Worm (Caenorhabditis elegans) whole organism, L1 larva: ENCODE results near the gene timm-17B.2.

Experiments used
- C04F5.9 ChIP-seq: sonication (generic microtip); optimal IDR thresholded peaks from 2 replicates; lab custom pipeline; 2016; ENCODE audit warnings: missing genetic modification characterization, missing compliant biosample characterization
- C16A3.4 ChIP-seq: fragments of 150-350 bp; optimal IDR thresholded peaks from 2 replicates; lab custom pipeline; 2014; ENCODE audit warnings: missing biosample characterization, missing genetic modification characterization
- Y116A8C.19 ChIP-seq: sonication (generic microtip); optimal IDR thresholded peaks from 2 replicates; lab custom pipeline; 2016; ENCODE audit warnings: missing compliant biosample characterization, missing genetic modification characterization, borderline replicate concordance
- alr-1 ChIP-seq: fragments of 200-800 bp; sonication (Bioruptor generic); optimal IDR thresholded peaks from 2 replicates; lab custom pipeline; 2018; ENCODE audit warnings: borderline replicate concordance, mild to moderate bottlenecking, missing genetic modification characterization, missing compliant biosample characterization
- aly-2 ChIP-seq: fragments of 150-350 bp; optimal IDR thresholded peaks from 2 replicates; lab custom pipeline; 2014; ENCODE audit warnings: missing biosample characterization, missing genetic modification characterization
- ama-1 ChIP-seq: fragments of 150-350 bp; optimal IDR thresholded peaks from 2 replicates; lab custom pipeline; 2014
- blmp-1 ChIP-seq: fragments of 150-350 bp; optimal IDR thresholded peaks from 2 replicates; lab custom pipeline; 2014; ENCODE audit warnings: missing biosample characterization, missing genetic modification characterization
- ceh-8 ChIP-seq: fragments of 200-800 bp; sonication (Bioruptor generic); optimal IDR thresholded peaks from 2 replicates; lab custom pipeline; 2018; ENCODE audit warnings: mild to moderate bottlenecking, missing genetic modification characterization, moderate library complexity, missing compliant biosample characterization
- ceh-82 ChIP-seq, 3 experiments: fragments of 150-350 bp in 1 of 3; sonication (generic microtip) in 2 of 3; optimal IDR thresholded peaks; 2 replicates each; lab custom pipeline; 2014 to 2017; ENCODE audit warnings: missing biosample characterization in 3 of 3, missing genetic modification characterization in 3 of 3
- ceh-88 ChIP-seq: fragments of 200-800 bp; sonication (Bioruptor generic); IDR thresholded peaks from 2 replicates; pipeline ENCODE4 v1.3.6; 2022; ENCODE audit warnings: missing genetic modification characterization, missing compliant biosample characterization
- dpl-1 ChIP-seq, 3 experiments: fragments of 150-350 bp in 2 of 3; sonication (generic microtip) in 1 of 3; optimal IDR thresholded peaks; 2 replicates each; lab custom pipeline; 2014 to 2017; ENCODE audit warnings: missing biosample characterization in 3 of 3, missing genetic modification characterization in 3 of 3, missing genetic modification reagents in 3 of 3
- egl-13 ChIP-seq: sonication (generic microtip); optimal IDR thresholded peaks from 2 replicates; lab custom pipeline; 2016; ENCODE audit warnings: missing genotype, missing genetic modification reagents, missing genetic modification characterization, missing compliant biosample characterization
- egl-27 ChIP-seq, 2 experiments: fragments of 150-350 bp in 1 of 2; sonication (generic microtip); optimal IDR thresholded peaks; 3 replicates each; lab custom pipeline; 2017 to 2018; ENCODE audit warnings: missing biosample characterization in 2 of 2, missing genetic modification characterization in 2 of 2, missing genetic modification reagents in 2 of 2
- elt-2 ChIP-seq: sonication (generic microtip); optimal IDR thresholded peaks from 2 replicates; lab custom pipeline; 2016; ENCODE audit warnings: missing genetic modification characterization, mild to moderate bottlenecking, inconsistent platforms, missing compliant biosample characterization, missing genetic modification reagents
- elt-3 ChIP-seq, 6 experiments: fragments of 150-350 bp in 1 of 6; sonication (generic microtip); optimal IDR thresholded peaks; 2 replicates each; lab custom pipeline; 2017 to 2018; ENCODE audit warnings: missing biosample characterization in 6 of 6, missing genetic modification characterization in 6 of 6, inconsistent platforms in 1 of 6
- ets-5 ChIP-seq: fragments of 200-800 bp; sonication (Bioruptor generic); IDR thresholded peaks from 2 replicates; pipeline ENCODE4 v1.3.6; 2022; ENCODE audit warnings: missing genetic modification characterization, missing compliant biosample characterization
- fkh-10 ChIP-seq: sonication (generic microtip); optimal IDR thresholded peaks from 2 replicates; lab custom pipeline; 2017; ENCODE audit warnings: missing biosample characterization, missing genetic modification reagents, missing genetic modification characterization
- fos-1 ChIP-seq: fragments of 150-350 bp; optimal IDR thresholded peaks from 2 replicates; lab custom pipeline; 2014; ENCODE audit warnings: missing biosample characterization, missing genetic modification characterization
- grh-1 ChIP-seq: fragments of 200-800 bp; sonication (Bioruptor generic); IDR thresholded peaks from 2 replicates; pipeline ENCODE4 v1.3.6; 2022; ENCODE audit warnings: missing genetic modification reagents, missing genetic modification characterization, missing compliant biosample characterization
- hlh-4 ChIP-seq: sonication (generic microtip); optimal IDR thresholded peaks from 2 replicates; lab custom pipeline; 2016; ENCODE audit warnings: mild to moderate bottlenecking, missing genetic modification characterization, missing compliant biosample characterization
- irx-1 ChIP-seq: sonication (generic microtip); optimal IDR thresholded peaks from 2 replicates; lab custom pipeline; 2016; ENCODE audit warnings: missing genetic modification characterization, missing compliant biosample characterization
- lin-13 ChIP-seq: fragments of 150-350 bp; optimal IDR thresholded peaks from 2 replicates; lab custom pipeline; 2014; ENCODE audit warnings: missing biosample characterization, missing genetic modification reagents, missing genetic modification characterization
- lin-14 ChIP-seq: fragments of 200-800 bp; sonication (Bioruptor generic); optimal IDR thresholded peaks from 2 replicates; lab custom pipeline; 2018; ENCODE audit warnings: mild to moderate bottlenecking, missing genetic modification characterization, moderate library complexity, missing compliant biosample characterization
- lin-35 ChIP-seq, 2 experiments: fragments of 150-350 bp; optimal IDR thresholded peaks; 2 replicates each; lab custom pipeline; 2014; ENCODE audit warnings: missing biosample characterization in 2 of 2, missing genetic modification characterization in 2 of 2, missing genetic modification reagents in 2 of 2
- lir-3 ChIP-seq: sonication (generic microtip); optimal IDR thresholded peaks from 2 replicates; lab custom pipeline; 2016; ENCODE audit warnings: mild to moderate bottlenecking, missing genetic modification characterization, moderate library complexity, missing compliant biosample characterization; ENCODE audit not compliant: poor library complexity
- mab-9 ChIP-seq: fragments of 200-800 bp; sonication (Bioruptor generic); IDR thresholded peaks from 2 replicates; pipeline ENCODE4 v1.3.6; 2022; ENCODE audit warnings: missing genetic modification reagents, missing genetic modification characterization, missing compliant biosample characterization
- mef-2 ChIP-seq: fragments of 150-350 bp; optimal IDR thresholded peaks from 2 replicates; lab custom pipeline; 2014; ENCODE audit warnings: missing biosample characterization, missing genetic modification characterization
- mep-1 ChIP-seq: fragments of 150-350 bp; optimal IDR thresholded peaks from 2 replicates; lab custom pipeline; 2014; ENCODE audit warnings: missing biosample characterization, missing genetic modification characterization
- nhr-12 ChIP-seq: sonication (generic microtip); optimal IDR thresholded peaks from 2 replicates; lab custom pipeline; 2017; ENCODE audit warnings: missing biosample characterization, missing genetic modification characterization
- nhr-20 ChIP-seq: sonication (generic microtip); optimal IDR thresholded peaks from 2 replicates; lab custom pipeline; 2016; ENCODE audit warnings: mild to moderate bottlenecking, missing genetic modification characterization, missing compliant biosample characterization
- nhr-237 ChIP-seq: fragments of 150-350 bp; optimal IDR thresholded peaks from 2 replicates; lab custom pipeline; 2014; ENCODE audit warnings: missing biosample characterization, missing genetic modification characterization
- nhr-28 ChIP-seq: fragments of 150-350 bp; optimal IDR thresholded peaks from 2 replicates; lab custom pipeline; 2014; ENCODE audit warnings: missing biosample characterization, missing genetic modification characterization
- nhr-47 ChIP-seq: sonication (generic microtip); optimal IDR thresholded peaks from 2 replicates; lab custom pipeline; 2016; ENCODE audit warnings: mild to moderate bottlenecking, missing genetic modification characterization, moderate library complexity, missing compliant biosample characterization
- nhr-71 ChIP-seq: sonication (generic microtip); optimal IDR thresholded peaks from 2 replicates; lab custom pipeline; 2016; ENCODE audit warnings: mild to moderate bottlenecking, missing genetic modification characterization, moderate library complexity, missing compliant biosample characterization
- nhr-84 ChIP-seq: sonication (generic microtip); optimal IDR thresholded peaks from 2 replicates; lab custom pipeline; 2017; ENCODE audit warnings: missing biosample characterization, missing genetic modification characterization
- nhr-85 ChIP-seq: sonication (generic microtip); peaks from one replicate; lab custom pipeline; 2016; ENCODE audit warnings: missing genetic modification characterization, inconsistent platforms, missing compliant biosample characterization
- pag-3 ChIP-seq: sonication (generic microtip); optimal IDR thresholded peaks from 2 replicates; lab custom pipeline; 2017; ENCODE audit warnings: missing genetic modification characterization, mild to moderate bottlenecking, missing compliant biosample characterization, antibody characterized with exemption, borderline replicate concordance; ENCODE audit not compliant: insufficient read depth
- pqm-1 ChIP-seq: sonication (generic microtip); optimal IDR thresholded peaks from 3 replicates; lab custom pipeline; 2017; ENCODE audit warnings: missing biosample characterization, missing genetic modification characterization
- rnt-1 ChIP-seq: sonication (generic microtip); optimal IDR thresholded peaks from 2 replicates; lab custom pipeline; 2016; ENCODE audit warnings: mild to moderate bottlenecking, missing genetic modification characterization, moderate library complexity, missing compliant biosample characterization
- skn-1 ChIP-seq: fragments of 150-350 bp; optimal IDR thresholded peaks from 2 replicates; lab custom pipeline; 2014; ENCODE audit warnings: missing biosample characterization, missing genetic modification characterization
- snpc-4 ChIP-seq: fragments of 150-350 bp; optimal IDR thresholded peaks from 2 replicates; lab custom pipeline; 2014; ENCODE audit warnings: missing biosample characterization, missing genetic modification characterization
- snu-23 ChIP-seq: sonication (generic microtip); optimal IDR thresholded peaks from 2 replicates; lab custom pipeline; 2016; ENCODE audit warnings: missing genetic modification characterization, missing compliant biosample characterization
- sox-4 ChIP-seq: sonication (generic microtip); optimal IDR thresholded peaks from 2 replicates; lab custom pipeline; 2016; ENCODE audit warnings: missing genetic modification characterization, missing compliant biosample characterization
- sptf-1 ChIP-seq: fragments of 150-350 bp; optimal IDR thresholded peaks from 2 replicates; lab custom pipeline; 2014; ENCODE audit warnings: missing biosample characterization, missing genetic modification characterization
- sup-37 ChIP-seq: fragments of 200-800 bp; sonication (Bioruptor generic); optimal IDR thresholded peaks from 2 replicates; lab custom pipeline; 2018; ENCODE audit warnings: mild to moderate bottlenecking, missing genetic modification characterization, missing compliant biosample characterization
- unc-130 ChIP-seq: fragments of 150-350 bp; optimal IDR thresholded peaks from 2 replicates; lab custom pipeline; 2017; ENCODE audit warnings: missing biosample characterization, missing genetic modification characterization, inconsistent platforms
- unc-30 ChIP-seq: sonication (generic microtip); optimal IDR thresholded peaks from 2 replicates; lab custom pipeline; 2017; ENCODE audit warnings: missing biosample characterization, missing genetic modification characterization
- unc-86 ChIP-seq: sonication (generic microtip); optimal IDR thresholded peaks from 2 replicates; lab custom pipeline; 2016; ENCODE audit warnings: missing genetic modification characterization, missing compliant biosample characterization
- unc-98 ChIP-seq: fragments of 200-800 bp; sonication (Bioruptor generic); IDR thresholded peaks from 2 replicates; pipeline ENCODE4 v1.3.6; 2022; ENCODE audit warnings: missing genetic modification characterization, missing compliant biosample characterization
- vab-15 ChIP-seq: sonication (generic microtip); optimal IDR thresholded peaks from 2 replicates; lab custom pipeline; 2017; ENCODE audit warnings: missing genotype, mild to moderate bottlenecking, missing genetic modification characterization, missing compliant biosample characterization
- zag-1 ChIP-seq: fragments of 150-350 bp; optimal IDR thresholded peaks from 2 replicates; lab custom pipeline; 2014; ENCODE audit warnings: missing biosample characterization, missing genetic modification characterization
- ztf-11 ChIP-seq, 2 experiments: sonication (generic microtip); optimal IDR thresholded peaks; 2 replicates each; lab custom pipeline; 2016 to 2017; ENCODE audit warnings: missing genetic modification characterization in 2 of 2, missing biosample characterization in 1 of 2, missing compliant biosample characterization in 1 of 2

The timm-17B.2 gene

ce11 chrIV:8375381-8375780 is 21.1 kb upstream of the timm-17B.2 start (continued):
- TF ChIP-seq nhr-237 (tag; lab: Kevin White, UChicago) (peak; percentile 56), pag-3 (tag; lab: Kevin White, UChicago) (no peak), sox-4 (tag; lab: Kevin White, UChicago) (peak; percentile 50), egl-27 (tag; optimal IDR thresholded peaks at IDR 0.05; lab: Kevin White, UChicago) (peak in 1 of 2 experiments; percentile 2), ceh-8 (GFP tag; lab: Kevin White, UChicago) (no peak), grh-1 (GFP tag; lab: Robert Waterston, UW) (0 out of 2 replicates have a peak, but pooled peaks have one; percentile 11), unc-86 (tag; lab: Kevin White, UChicago) (peak; percentile 25), blmp-1 (tag; lab: Kevin White, UChicago) (peak; percentile 44), nhr-12 (no peak), sup-37 (GFP tag; lab: Kevin White, UChicago) (no peak), snpc-4 (peak; percentile 51), alr-1 (tag; lab: Kevin White, UChicago) (no peak), lin-14 (GFP tag; lab: Kevin White, UChicago) (peak; percentile 83), nhr-20 (tag; lab: Kevin White, UChicago) (peak; percentile 91), dpl-1 (GFP tag; optimal IDR thresholded peaks at IDR 0.05; lab: Kevin White, UChicago) (peak; percentile 59 to 67 (median 65)), C16A3.4 (tag; lab: Kevin White, UChicago) (peak; percentile 87), zag-1 (tag; lab: Kevin White, UChicago) (no peak), fkh-10 (GFP tag; lab: Kevin White, UChicago) (no peak), ceh-88 (GFP tag; lab: Robert Waterston, UW) (peak; percentile 63), nhr-71 (peak; percentile 91), aly-2 (tag; lab: Kevin White, UChicago) (peak; percentile 79), irx-1 (peak; percentile 76), vab-15 (tag; lab: Kevin White, UChicago) (peak; percentile 59), ceh-82 (tag; optimal IDR thresholded peaks at IDR 0.05; lab: Kevin White, UChicago) (peak; percentile 48 to 88 (median 67)), C04F5.9 (tag; lab: Kevin White, UChicago) (peak; percentile 6), rnt-1 (tag; lab: Kevin White, UChicago) (peak; percentile 82), ama-1 (lab: Kevin White, UChicago) (peak; percentile 88), elt-2 (tag; lab: Kevin White, UChicago) (peak; percentile 50), sptf-1 (tag; lab: Kevin White, UChicago) (no peak), unc-98 (GFP tag; lab: Robert Waterston, UW) (no peak), unc-30 (no peak), pqm-1 (tag; lab: Kevin White, UChicago) (no peak), nhr-85 (tag; lab: Kevin White, UChicago) (peak; percentile 81), Y116A8C.19 (tag; lab: Kevin White, UChicago) (no peak), snu-23 (GFP tag; lab: Kevin White, UChicago) (peak; percentile 95), hlh-4 (tag; lab: Kevin White, UChicago) (no peak), nhr-47 (tag; lab: Kevin White, UChicago) (peak; percentile 85), mef-2 (tag; lab: Kevin White, UChicago) (no peak), elt-3 (tag; optimal IDR thresholded peaks at IDR 0.05; lab: Kevin White, UChicago) (peak in 2 of 6 experiments; percentile 52 to 55), mab-9 (GFP tag; lab: Robert Waterston, UW) (peak; percentile 73)
- TF ChIP-seq, all 84 proteins: peak for 55

DNA sequence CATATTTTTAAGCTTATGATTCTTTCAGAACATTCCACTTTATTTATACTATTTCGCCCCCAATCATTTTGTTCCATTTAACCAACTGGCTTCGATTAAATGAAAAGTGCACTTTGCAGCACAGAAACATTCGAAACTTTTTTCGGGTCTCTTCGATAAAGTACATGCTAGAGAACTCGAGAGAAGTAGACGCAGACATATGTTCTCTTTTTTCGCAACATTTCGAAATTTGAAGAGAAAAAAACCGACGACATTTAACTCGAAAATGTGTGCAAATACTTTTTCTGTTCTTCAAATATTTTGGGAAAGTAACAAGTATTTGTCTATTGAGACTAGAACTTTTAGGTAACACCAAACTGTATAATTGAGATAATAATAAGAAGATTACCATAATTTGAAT is 19.5 kb upstream of the timm-17B.2 start:
- TF ChIP-seq lin-35 (GFP tag; optimal IDR thresholded peaks at IDR 0.05; lab: Kevin White, UChicago) (peak in 1 of 2 experiments; percentile 16), grh-1 (GFP tag; lab: Robert Waterston, UW) (no peak), ztf-11 (tag; optimal IDR thresholded peaks at IDR 0.05; lab: Kevin White, UChicago) (no peak), skn-1 (peak; percentile 72), rnt-1 (tag; lab: Kevin White, UChicago) (peak; percentile 12), ama-1 (lab: Kevin White, UChicago) (no peak), ets-5 (no peak), egl-13 (tag; lab: Kevin White, UChicago) (no peak), lin-13 (no peak), fos-1 (tag; lab: Kevin White, UChicago) (no peak), lir-3 (tag; lab: Kevin White, UChicago) (no peak), ceh-8 (GFP tag; lab: Kevin White, UChicago) (no peak), mep-1 (tag; lab: Kevin White, UChicago) (peak; percentile 36), ceh-82 (tag; optimal IDR thresholded peaks at IDR 0.05; lab: Kevin White, UChicago) (peak in 2 of 3 experiments; percentile 2 to 38), nhr-71 (peak; percentile 9), nhr-84 (no peak), nhr-28 (no peak), unc-130 (tag; lab: Kevin White, UChicago) (no peak)
